Worm (Caenorhabditis elegans) whole organism, L4 larva: Measurements from ENCODE around the gene C54D10.13.

Source experiments
- F10B5.3 ChIP-seq: sonication (generic microtip); optimal IDR thresholded peaks from 2 replicates; lab custom pipeline; 2016; ENCODE audit warnings: mild to moderate bottlenecking, missing genetic modification characterization, missing compliant biosample characterization
- F49E8.2 ChIP-seq: sonication (generic microtip); optimal IDR thresholded peaks from 2 replicates; lab custom pipeline; 2016; ENCODE audit warnings: missing compliant biosample characterization, mild to moderate bottlenecking, missing genetic modification characterization, borderline replicate concordance
- R02D3.7 ChIP-seq: fragments of 150-350 bp; sonication (generic microtip); optimal IDR thresholded peaks from 3 replicates; lab custom pipeline; 2014; ENCODE audit warnings: missing biosample characterization, missing genetic modification characterization
- dmd-6 ChIP-seq: fragments of 200-800 bp; sonication (Bioruptor generic); IDR thresholded peaks from 2 replicates; pipeline ENCODE4 v1.3.6; 2022; ENCODE audit warnings: missing genetic modification reagents, missing genetic modification characterization, missing compliant biosample characterization
- dpl-1 ChIP-seq: fragments of 150-350 bp; optimal IDR thresholded peaks from 2 replicates; lab custom pipeline; 2014; ENCODE audit warnings: missing biosample characterization, missing genetic modification reagents, missing genetic modification characterization
- lin-39 ChIP-seq: fragments of 150-350 bp; optimal IDR thresholded peaks from 2 replicates; lab custom pipeline; 2014; ENCODE audit warnings: missing biosample characterization, missing genetic modification reagents, missing genetic modification characterization
- pha-4 ChIP-seq, 2 experiments: fragments of 150-350 bp in 1 of 2; fragments of 200-800 bp in 1 of 2; sonication (Bioruptor generic) in 1 of 2; IDR thresholded peaks in 1 of 2; optimal IDR thresholded peaks in 1 of 2; 2 replicates each; pipeline versions ENCODE4 v1.3.6 to Lab custom; 2014 to 2022; ENCODE audit warnings: missing genetic modification characterization in 2 of 2, missing genetic modification reagents in 2 of 2, missing biosample characterization in 1 of 2, missing compliant biosample characterization in 1 of 2
- snpc-4 ChIP-seq: fragments of 150-350 bp; optimal IDR thresholded peaks from 2 replicates; lab custom pipeline; 2014; ENCODE audit warnings: missing biosample characterization, missing genetic modification characterization
- vab-7 ChIP-seq: fragments of 200-800 bp; sonication (Bioruptor generic); IDR thresholded peaks from 2 replicates; pipeline ENCODE4 v1.3.6; 2022; ENCODE audit warnings: missing genetic modification reagents, missing genetic modification characterization, missing compliant biosample characterization

DNA sequence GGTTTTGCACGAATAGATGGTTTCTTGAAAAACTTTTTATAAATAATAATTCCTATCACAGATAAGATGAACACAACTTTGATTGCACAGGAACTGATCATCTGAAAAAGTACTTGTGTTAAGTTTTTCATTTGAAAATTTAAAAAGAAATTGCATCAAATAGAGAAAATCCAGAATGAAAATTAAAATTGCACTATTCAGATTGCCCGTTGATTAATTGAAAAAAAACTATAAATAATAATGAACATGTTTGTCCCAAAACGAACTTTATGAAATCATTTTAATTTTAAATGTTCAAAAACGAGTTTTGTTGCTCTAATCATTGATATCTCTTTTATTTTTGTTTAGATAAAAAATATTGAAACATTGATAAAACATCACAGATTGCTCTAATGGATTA is 14.8 kb downstream of the C54D10.13 start, which contains the start of gene cdr-3:
- no peak for TF ChIP-seq dmd-6 (GFP tag; lab: Robert Waterston, UW)
- TF ChIP-seq R02D3.7 (tag; lab: Kevin White, UChicago) = no peak
- no peak for TF ChIP-seq dpl-1 (GFP tag; lab: Kevin White, UChicago)
- TF ChIP-seq vab-7 = no peak
- no peak for TF ChIP-seq F49E8.2 (tag; lab: Kevin White, UChicago)
- no peak for TF ChIP-seq lin-39
- no peak for TF ChIP-seq F10B5.3 (tag; lab: Kevin White, UChicago)
- no peak for TF ChIP-seq pha-4 (GFP tag; IDR thresholded peaks at IDR 0.05; lab: Robert Waterston, UW)
- TF ChIP-seq pha-4 (tag; optimal IDR thresholded peaks at IDR 0.05; lab: Kevin White, UChicago) = no peak
- TF ChIP-seq snpc-4 (tag; lab: Kevin White, UChicago) = no peak
